Fruit fly (Drosophila melanogaster): ENCODE measurements around the gene CG4408.

Gene CG4408

dm6 chr3R:23333334-23334035 lies 29.9 kb downstream of the CG4408 start (continued):
- no peak for TF ChIP-seq tup (GFP tag; optimal IDR thresholded peaks at IDR 0.05)
- peak; percentile 13; the same call in 1 of the 2 replicates for TF ChIP-seq CG11247 (GFP tag; IDR thresholded peaks at IDR 0.05)
- TF ChIP-seq CG16815 (GFP tag; optimal IDR thresholded peaks at IDR 0.05), result peak; percentile 11
- peak; percentile 31 for TF ChIP-seq Lhr (GFP tag; optimal IDR thresholded peaks at IDR 0.05)
- TF ChIP-seq ab (GFP tag; optimal IDR thresholded peaks at IDR 0.05), result no peak
- no peak for TF ChIP-seq CG12744 (GFP tag; optimal IDR thresholded peaks at IDR 0.05)
- TF ChIP-seq ato (GFP tag; IDR thresholded peaks at IDR 0.05; ENCODE audit: partially characterized antibody), result no peak
- no peak for TF ChIP-seq CG14014 (GFP tag; IDR thresholded peaks at IDR 0.05)
- no peak for TF ChIP-seq gsb (GFP tag; IDR thresholded peaks at IDR 0.05)
- TF ChIP-seq Dref (GFP tag; IDR thresholded peaks at IDR 0.05), result no peak
- TF ChIP-seq oc (tag; optimal IDR thresholded peaks at IDR 0.05), result peak; percentile 31
- no peak for TF ChIP-seq hth (optimal IDR thresholded peaks at IDR 0.05)
- TF ChIP-seq Hsf (GFP tag; optimal IDR thresholded peaks at IDR 0.05), result peak; percentile 38
- no peak for TF ChIP-seq Dp (GFP tag; optimal IDR thresholded peaks at IDR 0.05)
- no peak for TF ChIP-seq gro (GFP tag; optimal IDR thresholded peaks at IDR 0.05)
- peak; percentile 63 for TF ChIP-seq Sox100B (GFP tag; optimal IDR thresholded peaks at IDR 0.05)
- peak; percentile 17 for TF ChIP-seq CG8089 (GFP tag; optimal IDR thresholded peaks at IDR 0.05)
- TF ChIP-seq bab2 (GFP tag; optimal IDR thresholded peaks at IDR 0.05), result peak; percentile 44
- peak; percentile 57 for TF ChIP-seq CG2875 (GFP tag; optimal IDR thresholded peaks at IDR 0.05)
- no peak for TF ChIP-seq CG4328 (GFP tag; optimal IDR thresholded peaks at IDR 0.05)
- TF ChIP-seq MTF-1 (GFP tag; optimal IDR thresholded peaks at IDR 0.05; ENCODE audit: borderline replicate concordance), result no peak
- TF ChIP-seq lmd (GFP tag; IDR thresholded peaks at IDR 0.05), result peak; percentile 38; the same call in 1 of the 2 replicates
- TF ChIP-seq CG8290 (GFP tag; optimal IDR thresholded peaks at IDR 0.05), result no peak
- no peak for TF ChIP-seq CG8290 (tag; optimal IDR thresholded peaks at IDR 0.05)
- no peak for TF ChIP-seq zen2 (GFP tag; IDR thresholded peaks at IDR 0.05; ENCODE audit: partially characterized antibody)
- no peak for TF ChIP-seq stwl (tag; optimal IDR thresholded peaks at IDR 0.05)
- no peak for TF ChIP-seq unc-4 (GFP tag; IDR thresholded peaks at IDR 0.05; ENCODE audit: partially characterized antibody)
- no peak for TF ChIP-seq Dll (GFP tag; IDR thresholded peaks at IDR 0.05; ENCODE audit: partially characterized antibody)
- TF ChIP-seq wdn (GFP tag; IDR thresholded peaks at IDR 0.05), result no peak
- TF ChIP-seq dan (GFP tag; IDR thresholded peaks at IDR 0.05), result no peak
- no peak for TF ChIP-seq Rfx (GFP tag; IDR thresholded peaks at IDR 0.05)
- no peak for TF ChIP-seq inv (GFP tag; IDR thresholded peaks at IDR 0.05; ENCODE audit: partially characterized antibody)
- no peak for TF ChIP-seq MESR4 (GFP tag; optimal IDR thresholded peaks at IDR 0.05)
- TF ChIP-seq dimm (GFP tag; IDR thresholded peaks at IDR 0.05), result no peak
- TF ChIP-seq maf-S (GFP tag; optimal IDR thresholded peaks at IDR 0.05), result no peak
- TF ChIP-seq CG17361 (GFP tag; IDR thresholded peaks at IDR 0.05), result peak; percentile 74
- TF ChIP-seq scrt (GFP tag; optimal IDR thresholded peaks at IDR 0.05), result peak; percentile 28
- no peak for TF ChIP-seq h (optimal IDR thresholded peaks at IDR 0.05)
- TF ChIP-seq chn (GFP tag; optimal IDR thresholded peaks at IDR 0.05), result peak; percentile 35
- TF ChIP-seq CG1024 (GFP tag; IDR thresholded peaks at IDR 0.05), result no peak
- peak; percentile 34 for TF ChIP-seq Meics (GFP tag; optimal IDR thresholded peaks at IDR 0.05)
- TF ChIP-seq Gsc (GFP tag; IDR thresholded peaks at IDR 0.05), result no peak
- TF ChIP-seq shn (GFP tag; optimal IDR thresholded peaks at IDR 0.05), result no peak
- TF ChIP-seq H2.0 (GFP tag; IDR thresholded peaks at IDR 0.05), result peak; percentile 58
- no peak for TF ChIP-seq Nf-YC (tag; optimal IDR thresholded peaks at IDR 0.05)
- no peak for TF ChIP-seq CG9876 (GFP tag; optimal IDR thresholded peaks at IDR 0.05)
- no peak for TF ChIP-seq CG3847 (GFP tag; IDR thresholded peaks at IDR 0.05)
- no peak for TF ChIP-seq CG12942 (GFP tag; optimal IDR thresholded peaks at IDR 0.05)
- TF ChIP-seq CG3163 (GFP tag; optimal IDR thresholded peaks at IDR 0.05), result peak; percentile 41
- peak; percentile 37 for TF ChIP-seq D19B (GFP tag; optimal IDR thresholded peaks at IDR 0.05)
- TF ChIP-seq CG3281 (GFP tag; optimal IDR thresholded peaks at IDR 0.05), result no peak

All from whole organism, embryonic.